Worm (Caenorhabditis elegans) whole organism, L4 larva: Measurements from ENCODE around the gene unc-61.

Source experiments
- ama-1 ChIP-seq: fragments of 150-350 bp; optimal IDR thresholded peaks from 2 replicates; lab custom pipeline; 2014; ENCODE audit warnings: inconsistent platforms, mixed read lengths
- ceh-44 ChIP-seq: fragments of 200-800 bp; sonication (Bioruptor generic); IDR thresholded peaks from 2 replicates; pipeline ENCODE4 v1.3.6; 2022; ENCODE audit warnings: missing genetic modification reagents, missing genetic modification characterization, missing compliant biosample characterization
- egl-27 ChIP-seq: sonication (generic microtip); optimal IDR thresholded peaks from 3 replicates; lab custom pipeline; 2017; ENCODE audit warnings: missing biosample characterization, missing genetic modification reagents, missing genetic modification characterization
- fkh-10 ChIP-seq: fragments of 150-350 bp; optimal IDR thresholded peaks from 2 replicates; lab custom pipeline; 2014; ENCODE audit warnings: missing biosample characterization, missing genetic modification reagents, missing genetic modification characterization
- lin-15B ChIP-seq: fragments of 150-350 bp; sonication (generic microtip); optimal IDR thresholded peaks from 3 replicates; lab custom pipeline; 2014; ENCODE audit warnings: missing biosample characterization, missing genetic modification characterization
- lsy-2 ChIP-seq, 2 experiments: fragments of 150-350 bp in 1 of 2; sonication (generic microtip) in 1 of 2; optimal IDR thresholded peaks; 2 replicates each; lab custom pipeline; 2014 to 2017; ENCODE audit warnings: missing biosample characterization in 2 of 2, missing genetic modification characterization in 2 of 2
- mdl-1 ChIP-seq, 2 experiments: fragments of 150-350 bp in 1 of 2; sonication (generic microtip) in 1 of 2; optimal IDR thresholded peaks; 2 replicates each; lab custom pipeline; 2014 to 2017; ENCODE audit warnings: missing biosample characterization in 2 of 2, missing genetic modification characterization in 2 of 2
- nhr-28 ChIP-seq: fragments of 150-350 bp; optimal IDR thresholded peaks from 2 replicates; lab custom pipeline; 2014; ENCODE audit warnings: missing biosample characterization, missing genetic modification characterization
- pha-4 ChIP-seq, 2 experiments: fragments of 150-350 bp in 1 of 2; fragments of 200-800 bp in 1 of 2; sonication (Bioruptor generic) in 1 of 2; IDR thresholded peaks in 1 of 2; optimal IDR thresholded peaks in 1 of 2; 2 replicates each; pipeline versions ENCODE4 v1.3.6 to Lab custom; 2014 to 2022; ENCODE audit warnings: missing genetic modification characterization in 2 of 2, missing genetic modification reagents in 2 of 2, missing biosample characterization in 1 of 2, missing compliant biosample characterization in 1 of 2
- zag-1 ChIP-seq: fragments of 150-350 bp; optimal IDR thresholded peaks from 2 replicates; lab custom pipeline; 2014; ENCODE audit warnings: missing biosample characterization, missing genetic modification characterization

- TF ChIP-seq zag-1 = no peak
- peak in 1 of 2 experiments; percentile 5 for TF ChIP-seq lsy-2 (tag; optimal IDR thresholded peaks at IDR 0.05; lab: Kevin White, UChicago)
- no peak for TF ChIP-seq egl-27 (tag; lab: Kevin White, UChicago)
- TF ChIP-seq lin-15B (tag; lab: Kevin White, UChicago) = no peak
- no peak for TF ChIP-seq pha-4 (GFP tag; IDR thresholded peaks at IDR 0.05; lab: Robert Waterston, UW)
- TF ChIP-seq pha-4 (tag; optimal IDR thresholded peaks at IDR 0.05; lab: Kevin White, UChicago) = no peak
- TF ChIP-seq mdl-1 (tag; optimal IDR thresholded peaks at IDR 0.05; lab: Kevin White, UChicago) = no peak
- no peak for TF ChIP-seq ama-1
- no peak for TF ChIP-seq ceh-44 (GFP tag; lab: Robert Waterston, UW)
- no peak for TF ChIP-seq nhr-28 (tag; lab: Kevin White, UChicago)
- no peak for TF ChIP-seq fkh-10 (GFP tag; lab: Kevin White, UChicago)
Observed at ce11 chrV:14682870-14683269, 51.2 kb downstream of the unc-61 start.
